Fruit fly (Drosophila melanogaster) whole organism, wandering third instar larva: ENCODE data around the gene Hr38.

Source experiments
- Abd-B ChIP-seq: fragments of >200 bp; optimal IDR thresholded peaks from 2 replicates; lab custom pipeline; 2017; ENCODE audit warnings: missing biosample characterization, missing genetic modification characterization
- CG32264 ChIP-seq: fragments of 200-800 bp; sonication (Bioruptor generic); optimal IDR thresholded peaks from 2 replicates; lab custom pipeline; 2016; ENCODE audit warnings: missing biosample characterization, missing genetic modification characterization
- CG9705 ChIP-seq: fragments of 200-800 bp; sonication (Bioruptor generic); optimal IDR thresholded peaks from 2 replicates; lab custom pipeline; 2018; ENCODE audit warnings: missing biosample characterization, mild to moderate bottlenecking, missing genetic modification characterization
- CrebA ChIP-seq: fragments of 200-800 bp; sonication (Bioruptor generic); optimal IDR thresholded peaks from 2 replicates; lab custom pipeline; 2016; ENCODE audit warnings: missing biosample characterization, mild to moderate bottlenecking, missing genetic modification characterization, borderline replicate concordance
- Dfd ChIP-seq: fragments of >200 bp; optimal IDR thresholded peaks from 2 replicates; lab custom pipeline; 2017; ENCODE audit warnings: missing biosample characterization, missing genetic modification characterization
- Dif ChIP-seq: fragments of 200-275, 200-300 bp; sonication (Bioruptor generic); optimal IDR thresholded peaks from 2 replicates; lab custom pipeline; 2018; ENCODE audit warnings: missing biosample characterization, missing genetic modification characterization; ENCODE audit not compliant: partially characterized antibody
- GATAd ChIP-seq: sonication (Bioruptor generic); optimal IDR thresholded peaks from 2 replicates; lab custom pipeline; 2016; ENCODE audit warnings: missing biosample characterization, missing genetic modification characterization
- HLH106 ChIP-seq: fragments of 200-800 bp; optimal IDR thresholded peaks from 3 replicates; lab custom pipeline; 2019; ENCODE audit warnings: missing biosample characterization, mild to moderate bottlenecking, missing genetic modification characterization, moderate library complexity
- Hnf4 ChIP-seq: fragments of 200-800 bp; sonication (Bioruptor generic); optimal IDR thresholded peaks from 2 replicates; lab custom pipeline; 2016; ENCODE audit warnings: missing biosample characterization, mild to moderate bottlenecking, missing genetic modification characterization
- Hr78 ChIP-seq: fragments of >200 bp; optimal IDR thresholded peaks from 2 replicates; lab custom pipeline; 2017; ENCODE audit warnings: missing biosample characterization, missing genetic modification characterization
- Hr83 ChIP-seq: fragments of 200-300 bp; sonication (Bioruptor generic); optimal IDR thresholded peaks from 2 replicates; lab custom pipeline; 2016; ENCODE audit warnings: missing biosample characterization, mild to moderate bottlenecking, missing genetic modification characterization, moderate library complexity; ENCODE audit not compliant: poor library complexity, severe bottlenecking
- Jra ChIP-seq: sonication (Bioruptor generic); optimal IDR thresholded peaks from 2 replicates; lab custom pipeline; 2016; ENCODE audit warnings: missing biosample characterization, missing genetic modification characterization
- Mio ChIP-seq: sonication (Bioruptor generic); optimal IDR thresholded peaks from 2 replicates; lab custom pipeline; 2016; ENCODE audit warnings: missing biosample characterization, missing genetic modification characterization
- Myc ChIP-seq: fragments of >200 bp; optimal IDR thresholded peaks from 2 replicates; lab custom pipeline; 2017
- N ChIP-seq: fragments of >200 bp; optimal IDR thresholded peaks from 2 replicates; lab custom pipeline; 2018; ENCODE audit warnings: missing biosample characterization, missing external identifiers, missing genetic modification characterization
- OdsH ChIP-seq: fragments of 200-800 bp; sonication (Bioruptor generic); optimal IDR thresholded peaks from 2 replicates; lab custom pipeline; 2016; ENCODE audit warnings: missing biosample characterization, mild to moderate bottlenecking, missing genetic modification characterization
- Rel ChIP-seq, 2 experiments: fragments of 200-800 bp; sonication (Bioruptor generic) in 1 of 2; optimal IDR thresholded peaks; 2 replicates in 1 of 2; 3 replicates in 1 of 2; lab custom pipeline; 2016 to 2019; ENCODE audit warnings: mild to moderate bottlenecking in 2 of 2, missing biosample characterization in 2 of 2, missing genetic modification characterization in 2 of 2, moderate library complexity in 1 of 2
- Sp1 ChIP-seq: fragments of 200-800 bp; sonication (Bioruptor generic); optimal IDR thresholded peaks from 3 replicates; lab custom pipeline; 2019; ENCODE audit warnings: missing biosample characterization, mild to moderate bottlenecking, missing genetic modification characterization, moderate library complexity
- Vsx2 ChIP-seq: fragments of 200-300, 225-300 bp; sonication (Bioruptor generic); optimal IDR thresholded peaks from 2 replicates; lab custom pipeline; 2018; ENCODE audit warnings: missing biosample characterization, missing genetic modification characterization; ENCODE audit not compliant: partially characterized antibody
- br ChIP-seq: fragments of 200-800 bp; sonication (Bioruptor generic); optimal IDR thresholded peaks from 2 replicates; lab custom pipeline; 2016; ENCODE audit warnings: missing biosample characterization, missing genetic modification characterization
- brk ChIP-seq: fragments of 200-800 bp; sonication (Bioruptor generic); optimal IDR thresholded peaks from 2 replicates; lab custom pipeline; 2016; ENCODE audit warnings: missing biosample characterization, mild to moderate bottlenecking, missing genetic modification characterization
- dl ChIP-seq, 2 experiments: fragments of 175-275, 200-275 bp in 1 of 2; fragments of 200-275 bp in 1 of 2; sonication (Bioruptor generic); optimal IDR thresholded peaks; lab custom pipeline; 2018; ENCODE audit warnings: mild to moderate bottlenecking in 2 of 2, missing biosample characterization in 2 of 2, missing genetic modification characterization in 2 of 2, moderate library complexity in 2 of 2; ENCODE audit not compliant: partially characterized antibody in 2 of 2, insufficient read depth in 1 of 2
- dmrt93B ChIP-seq: fragments of 200-800 bp; sonication (Bioruptor generic); optimal IDR thresholded peaks from 2 replicates; lab custom pipeline; 2018; ENCODE audit warnings: missing biosample characterization, mild to moderate bottlenecking, missing genetic modification characterization
- dsf ChIP-seq: sonication (Bioruptor generic); optimal IDR thresholded peaks from 2 replicates; lab custom pipeline; 2016; ENCODE audit warnings: missing biosample characterization, missing genetic modification characterization, borderline replicate concordance
- ey ChIP-seq: fragments of 200-800 bp; sonication (Bioruptor generic); optimal IDR thresholded peaks from 2 replicates; lab custom pipeline; 2016; ENCODE audit warnings: missing biosample characterization, missing genetic modification characterization
- foxo ChIP-seq, 2 experiments: fragments of 200-800 bp; sonication (Bioruptor generic); optimal IDR thresholded peaks; 2 replicates in 1 of 2; 3 replicates in 1 of 2; lab custom pipeline; 2016 to 2017; ENCODE audit warnings: missing biosample characterization in 2 of 2, missing genetic modification characterization in 2 of 2
- fru ChIP-seq: fragments of 200-800 bp; sonication (Bioruptor generic); optimal IDR thresholded peaks from 3 replicates; lab custom pipeline; 2016; ENCODE audit warnings: missing biosample characterization, mild to moderate bottlenecking, missing genetic modification characterization
- h ChIP-seq: fragments of 200-800 bp; sonication (Bioruptor generic); optimal IDR thresholded peaks from 3 replicates; lab custom pipeline; 2016; ENCODE audit warnings: missing biosample characterization, mild to moderate bottlenecking, missing genetic modification characterization
- jim ChIP-seq: fragments of 175-275, 200-325 bp; sonication (Bioruptor generic); optimal IDR thresholded peaks from 2 replicates; lab custom pipeline; 2016; ENCODE audit warnings: missing biosample characterization, mild to moderate bottlenecking, missing genetic modification characterization
- pan ChIP-seq: fragments of >200 bp; optimal IDR thresholded peaks from 2 replicates; lab custom pipeline; 2017
- psq ChIP-seq: fragments of 200-800 bp; sonication (Bioruptor generic); optimal IDR thresholded peaks from 3 replicates; lab custom pipeline; 2017; ENCODE audit warnings: missing biosample characterization, mild to moderate bottlenecking, missing genetic modification characterization, moderate library complexity
- rgr ChIP-seq: fragments of 200-800 bp; sonication (Bioruptor generic); optimal IDR thresholded peaks from 3 replicates; lab custom pipeline; 2016; ENCODE audit warnings: missing biosample characterization, mild to moderate bottlenecking, missing genetic modification characterization
- sage ChIP-seq: fragments of 200-800 bp; sonication (Bioruptor generic); optimal IDR thresholded peaks from 2 replicates; lab custom pipeline; 2016; ENCODE audit warnings: missing biosample characterization, mild to moderate bottlenecking, missing genetic modification characterization
- sv ChIP-seq: fragments of 200-800 bp; sonication (Bioruptor generic); optimal IDR thresholded peaks from 3 replicates; lab custom pipeline; 2016; ENCODE audit warnings: missing biosample characterization, missing genetic modification characterization
- tai ChIP-seq: sonication (Bioruptor generic); optimal IDR thresholded peaks from 2 replicates; lab custom pipeline; 2016; ENCODE audit warnings: missing biosample characterization, missing genetic modification characterization
- usp ChIP-seq: fragments of >200 bp; optimal IDR thresholded peaks from 2 replicates; lab custom pipeline; 2017; ENCODE audit warnings: missing biosample characterization, missing genetic modification characterization
- woc ChIP-seq: sonication (Bioruptor generic); optimal IDR thresholded peaks from 2 replicates; lab custom pipeline; 2016; ENCODE audit warnings: missing biosample characterization, mild to moderate bottlenecking, missing genetic modification characterization

The Hr38 gene

dm6 chr2L:20760956-20761355 is 46.6 kb upstream of the Hr38 start:
- TF ChIP-seq Rel (GFP tag; optimal IDR thresholded peaks at IDR 0.05; lab: Kevin White, UChicago): no peak
- TF ChIP-seq Rel (tag; optimal IDR thresholded peaks at IDR 0.05; lab: Kevin White, UChicago): peak; percentile 100
- peak; percentile 24 for TF ChIP-seq rgr (GFP tag; lab: Kevin White, UChicago)
- no peak for TF ChIP-seq dsf (GFP tag; lab: Kevin White, UChicago)
- no peak for TF ChIP-seq brk (GFP tag; lab: Kevin White, UChicago)
- TF ChIP-seq Dif (GFP tag; lab: Kevin White, UChicago): no peak
- peak; percentile 16 for TF ChIP-seq h (GFP tag; lab: Kevin White, UChicago)
- TF ChIP-seq pan (lab: Kevin White, UChicago): no peak
- no peak for TF ChIP-seq Hr83
- TF ChIP-seq sv (GFP tag; lab: Kevin White, UChicago): no peak
- no peak for TF ChIP-seq sage
- TF ChIP-seq woc: no peak
- TF ChIP-seq dl (GFP tag; optimal IDR thresholded peaks at IDR 0.05; lab: Kevin White, UChicago; ENCODE audit: insufficient read depth in 1 of 2, partially characterized antibody in 2 of 2): no peak
- no peak for TF ChIP-seq Hr78 (GFP tag; lab: Kevin White, UChicago)
- TF ChIP-seq tai: no peak
- no peak for TF ChIP-seq Hnf4 (GFP tag; lab: Kevin White, UChicago)
- no peak for TF ChIP-seq ey (GFP tag; lab: Kevin White, UChicago)
- TF ChIP-seq, all 38 proteins: peak for 3

- TF ChIP-seq Vsx2 (GFP tag; lab: Kevin White, UChicago) (no peak), woc (peak; percentile 40), Abd-B (GFP tag; lab: Kevin White, UChicago) (no peak), sv (GFP tag; lab: Kevin White, UChicago) (no peak), jim (GFP tag; lab: Kevin White, UChicago) (no peak), Dfd (peak; percentile 53), h (GFP tag; lab: Kevin White, UChicago) (peak; percentile 79), sage (peak; percentile 59), CrebA (GFP tag; lab: Kevin White, UChicago) (no peak), pan (lab: Kevin White, UChicago) (no peak), psq (GFP tag; lab: Kevin White, UChicago) (peak; percentile 25), br (GFP tag; lab: Kevin White, UChicago) (peak; percentile 65), foxo (GFP tag; optimal IDR thresholded peaks at IDR 0.05; lab: Kevin White, UChicago) (peak in 1 of 2 experiments; percentile 77), tai (no peak), fru (GFP tag; lab: Kevin White, UChicago) (peak; percentile 66), Jra (GFP tag; lab: Kevin White, UChicago) (no peak), brk (GFP tag; lab: Kevin White, UChicago) (no peak), Hnf4 (GFP tag; lab: Kevin White, UChicago) (peak; percentile 64), dl (GFP tag; optimal IDR thresholded peaks at IDR 0.05; lab: Kevin White, UChicago; ENCODE audit: insufficient read depth in 1 of 2, partially characterized antibody in 2 of 2) (no peak), CG32264 (GFP tag; lab: Kevin White, UChicago) (peak; percentile 15), Dif (GFP tag; lab: Kevin White, UChicago) (no peak), usp (GFP tag; lab: Kevin White, UChicago) (no peak), dsf (GFP tag; lab: Kevin White, UChicago) (no peak), Hr83 (peak; percentile 54), Myc (no peak), GATAd (no peak), rgr (GFP tag; lab: Kevin White, UChicago) (peak; percentile 72), dmrt93B (peak; percentile 38), Mio (GFP tag; lab: Kevin White, UChicago) (no peak), CG9705 (GFP tag; lab: Kevin White, UChicago) (no peak), Hr78 (GFP tag; lab: Kevin White, UChicago) (no peak), Sp1 (peak; percentile 58), HLH106 (tag; lab: Kevin White, UChicago) (peak; percentile 70), N (GFP tag; lab: Kevin White, UChicago) (no peak), ey (GFP tag; lab: Kevin White, UChicago) (peak; percentile 62), OdsH (GFP tag; lab: Kevin White, UChicago) (peak; percentile 57), Rel (GFP tag; optimal IDR thresholded peaks at IDR 0.05; lab: Kevin White, UChicago) (no peak), Rel (tag; optimal IDR thresholded peaks at IDR 0.05; lab: Kevin White, UChicago) (peak; percentile 65)
Measured at dm6 chr2L:20759809-20760485, 45.6 kb upstream of the Hr38 start.
